Fruit fly (Drosophila melanogaster) whole organism, embryonic: ENCODE measurements around the gene Rbf2.

ENCODE experiments used
- Bgb ChIP-seq: fragments of 200-800 bp; sonication (Bioruptor generic); IDR thresholded peaks from 2 replicates; pipeline ENCODE4 v1.3.6; 2022; ENCODE audit warnings: missing biosample characterization, missing genetic modification characterization; ENCODE audit not compliant: partially characterized antibody
- CG10979 ChIP-seq: fragments of 200-800 bp; sonication (Bioruptor generic); optimal IDR thresholded peaks from 2 replicates; lab custom pipeline; 2018; ENCODE audit warnings: missing biosample characterization, mild to moderate bottlenecking, missing genetic modification characterization, moderate library complexity
- CG11456 ChIP-seq: fragments of 200-800 bp; sonication (Bioruptor generic); IDR thresholded peaks from 3 replicates; pipeline ENCODE4 v1.3.6; 2022; ENCODE audit warnings: missing biosample characterization, missing genetic modification characterization
- CG14441 ChIP-seq: fragments of 200-800 bp; sonication (Bioruptor generic); IDR thresholded peaks from 2 replicates; pipeline ENCODE4 v1.3.6; 2022; ENCODE audit warnings: missing biosample characterization, missing genetic modification characterization
- CG14860 ChIP-seq: fragments of 200-800 bp; sonication (Bioruptor generic); IDR thresholded peaks from 3 replicates; pipeline ENCODE4 v1.3.6; 2022; ENCODE audit warnings: missing biosample characterization, missing genetic modification characterization; ENCODE audit not compliant: partially characterized antibody
- CG15073 ChIP-seq: fragments of 200-800 bp; sonication (Bioruptor generic); optimal IDR thresholded peaks from 2 replicates; lab custom pipeline; 2016; ENCODE audit warnings: missing biosample characterization, missing genetic modification characterization
- CG1529 ChIP-seq: fragments of 200-800 bp; sonication (Bioruptor generic); optimal IDR thresholded peaks from 3 replicates; lab custom pipeline; 2018; ENCODE audit warnings: missing biosample characterization, missing genetic modification characterization
- CG15514 ChIP-seq: fragments of 200-800 bp; sonication (Bioruptor generic); optimal IDR thresholded peaks from 3 replicates; lab custom pipeline; 2017; ENCODE audit warnings: missing biosample characterization, missing genetic modification characterization, mild to moderate bottlenecking, moderate library complexity, missing genetic modification reagents
- CG17359 ChIP-seq: fragments of 200-800 bp; sonication (Bioruptor generic); optimal IDR thresholded peaks from 3 replicates; lab custom pipeline; 2018; ENCODE audit warnings: missing biosample characterization, mild to moderate bottlenecking, missing genetic modification characterization, moderate library complexity
- CG17829 ChIP-seq: fragments of 200-800 bp; optimal IDR thresholded peaks from 2 replicates; lab custom pipeline; 2019; ENCODE audit warnings: missing biosample characterization, mild to moderate bottlenecking, missing genetic modification characterization, moderate library complexity
- CG1832 ChIP-seq: fragments of 200-800 bp; sonication (Bioruptor generic); optimal IDR thresholded peaks from 2 replicates; lab custom pipeline; 2017; ENCODE audit warnings: missing biosample characterization, mild to moderate bottlenecking, missing genetic modification characterization, inconsistent platforms
- CG2875 ChIP-seq: fragments of 200-800 bp; sonication (Bioruptor generic); optimal IDR thresholded peaks from 2 replicates; lab custom pipeline; 2017; ENCODE audit warnings: missing biosample characterization, mild to moderate bottlenecking, missing genetic modification characterization, missing genetic modification reagents
- CG32767 ChIP-seq: fragments of 200-800 bp; sonication (Bioruptor generic); IDR thresholded peaks from 2 replicates; pipeline ENCODE4 v1.3.6; 2022; ENCODE audit warnings: missing biosample characterization, missing genetic modification characterization
- CG32772 ChIP-seq: fragments of 200-800 bp; sonication (Bioruptor generic); IDR thresholded peaks from 2 replicates; pipeline ENCODE4 v1.3.6; 2022; ENCODE audit warnings: missing biosample characterization, missing genetic modification characterization
- CG34224 ChIP-seq: fragments of 200-800 bp; sonication (Bioruptor generic); IDR thresholded peaks from 3 replicates; pipeline ENCODE4 v1.3.6; 2022; ENCODE audit warnings: missing biosample characterization, missing genetic modification characterization; ENCODE audit not compliant: partially characterized antibody
- CG34376 ChIP-seq: fragments of 200-800 bp; sonication (Bioruptor generic); optimal IDR thresholded peaks from 2 replicates; lab custom pipeline; 2018; ENCODE audit warnings: missing biosample characterization, mild to moderate bottlenecking, missing genetic modification characterization
- CG3726 ChIP-seq: fragments of 200-800 bp; sonication (Bioruptor generic); IDR thresholded peaks from 3 replicates; pipeline ENCODE4, ENCODE4 v1.3.6; 2022; ENCODE audit warnings: missing biosample characterization, missing genetic modification characterization
- CG4854 ChIP-seq: fragments of 200-800 bp; sonication (Bioruptor generic); optimal IDR thresholded peaks from 2 replicates; lab custom pipeline; 2016; ENCODE audit warnings: missing biosample characterization, missing genetic modification characterization, inconsistent platforms
- CG8944 ChIP-seq: fragments of 200-800 bp; sonication (Bioruptor generic); optimal IDR thresholded peaks from 3 replicates; lab custom pipeline; 2016; ENCODE audit warnings: missing biosample characterization, missing genetic modification characterization
- Dbx ChIP-seq: fragments of 200-800 bp; sonication (Bioruptor generic); IDR thresholded peaks from 3 replicates; pipeline ENCODE4 v1.3.6; 2022; ENCODE audit warnings: missing biosample characterization, missing genetic modification characterization
- Dek ChIP-seq: fragments of 200-800 bp; sonication (Bioruptor generic); optimal IDR thresholded peaks from 3 replicates; lab custom pipeline; 2019; ENCODE audit warnings: missing biosample characterization, mild to moderate bottlenecking, missing genetic modification characterization, moderate library complexity
- Fer3 ChIP-seq: fragments of 200-800 bp; sonication (Bioruptor generic); optimal IDR thresholded peaks from 2 replicates; lab custom pipeline; 2018; ENCODE audit warnings: missing biosample characterization, mild to moderate bottlenecking, missing genetic modification characterization, moderate library complexity
- Gug ChIP-seq: fragments of 200-800 bp; sonication (Bioruptor generic); IDR thresholded peaks from 4 replicates; pipeline ENCODE4 v1.3.6; 2022; ENCODE audit warnings: missing biosample characterization, missing genetic modification characterization
- HHEX ChIP-seq: fragments of 200-800 bp; sonication (Bioruptor generic); optimal IDR thresholded peaks from 3 replicates; lab custom pipeline; 2017; ENCODE audit warnings: missing biosample characterization, mild to moderate bottlenecking, missing genetic modification characterization, missing genetic modification reagents
- MTF-1 ChIP-seq: fragments of 200-800 bp; sonication (Bioruptor generic); optimal IDR thresholded peaks from 2 replicates; lab custom pipeline; 2018; ENCODE audit warnings: missing biosample characterization, mild to moderate bottlenecking, missing genetic modification characterization, borderline replicate concordance
- Mes4 ChIP-seq: fragments of 200-800 bp; sonication (Bioruptor generic); optimal IDR thresholded peaks from 2 replicates; lab custom pipeline; 2016; ENCODE audit warnings: missing biosample characterization, missing genetic modification characterization
- NC2α ChIP-seq: fragments of 200-800 bp; sonication (Bioruptor generic); optimal IDR thresholded peaks from 2 replicates; lab custom pipeline; 2016; ENCODE audit warnings: missing biosample characterization, missing genetic modification characterization
- Neu2 ChIP-seq: fragments of 200-800 bp; sonication (Bioruptor generic); optimal IDR thresholded peaks from 3 replicates; lab custom pipeline; 2016; ENCODE audit warnings: missing biosample characterization, missing genetic modification characterization, borderline replicate concordance
- Nf-YC ChIP-seq: fragments of 200-800 bp; optimal IDR thresholded peaks from 3 replicates; lab custom pipeline; 2019; ENCODE audit warnings: missing biosample characterization, mild to moderate bottlenecking, missing genetic modification characterization, moderate library complexity
- Usf ChIP-seq: fragments of 200-800 bp; sonication (Bioruptor generic); optimal IDR thresholded peaks from 2 replicates; lab custom pipeline; 2017; ENCODE audit warnings: missing genotype, missing biosample characterization, missing genetic modification characterization
- YL-1 ChIP-seq: fragments of 200-800 bp; sonication (Bioruptor generic); optimal IDR thresholded peaks from 3 replicates; lab custom pipeline; 2017; ENCODE audit warnings: missing biosample characterization, mild to moderate bottlenecking, missing genetic modification characterization
- amos ChIP-seq: fragments of 200-800 bp; sonication (Bioruptor generic); IDR thresholded peaks from 2 replicates; pipeline ENCODE4 v1.3.6; 2022; ENCODE audit warnings: missing biosample characterization, missing genetic modification characterization; ENCODE audit not compliant: partially characterized antibody
- btn ChIP-seq: fragments of 200-800 bp; sonication (Bioruptor generic); optimal IDR thresholded peaks from 2 replicates; lab custom pipeline; 2016; ENCODE audit warnings: missing biosample characterization, missing genetic modification characterization
- en ChIP-seq: fragments of 200-800 bp; sonication (Bioruptor generic); optimal IDR thresholded peaks from 2 replicates; lab custom pipeline; 2016; ENCODE audit warnings: missing biosample characterization, missing genetic modification characterization
- exex ChIP-seq: fragments of 200-800 bp; sonication (Bioruptor generic); optimal IDR thresholded peaks from 4 replicates; lab custom pipeline; 2018; ENCODE audit warnings: missing biosample characterization, mild to moderate bottlenecking, missing genetic modification characterization, moderate library complexity
- fd102C ChIP-seq: fragments of 200-800 bp; sonication (Bioruptor generic); optimal IDR thresholded peaks from 2 replicates; lab custom pipeline; 2018; ENCODE audit warnings: missing biosample characterization, mild to moderate bottlenecking, missing genetic modification characterization, moderate library complexity
- gsb ChIP-seq: fragments of 200-800 bp; sonication (Bioruptor generic); IDR thresholded peaks from 2 replicates; pipeline ENCODE4 v1.3.6; 2022; ENCODE audit warnings: missing biosample characterization, missing genetic modification characterization
- hkb ChIP-seq, 2 experiments: fragments of 200-800 bp in 1 of 2; fragments of >200 bp in 1 of 2; sonication (Bioruptor generic) in 1 of 2; IDR thresholded peaks in 1 of 2; optimal IDR thresholded peaks in 1 of 2; 2 replicates each; pipeline versions ENCODE4 v1.3.6 to Lab custom; 2017 to 2022; ENCODE audit warnings: missing biosample characterization in 1 of 2, missing genetic modification characterization in 1 of 2
- lbe ChIP-seq: fragments of 200-800 bp; sonication (Bioruptor generic); optimal IDR thresholded peaks from 2 replicates; lab custom pipeline; 2016; ENCODE audit warnings: missing biosample characterization, mild to moderate bottlenecking, missing genetic modification characterization
- org-1 ChIP-seq: fragments of 200-800 bp; sonication (Bioruptor generic); optimal IDR thresholded peaks from 2 replicates; lab custom pipeline; 2017; ENCODE audit warnings: missing biosample characterization, missing genetic modification characterization
- otp ChIP-seq: fragments of 200-800 bp; sonication (Bioruptor generic); IDR thresholded peaks from 3 replicates; pipeline ENCODE4, ENCODE4 v1.3.6; 2022; ENCODE audit warnings: missing biosample characterization, missing genetic modification characterization
- p53 ChIP-seq: fragments of 200-800 bp; sonication (Bioruptor generic); optimal IDR thresholded peaks from 2 replicates; lab custom pipeline; 2016; ENCODE audit warnings: missing biosample characterization, missing genetic modification characterization
- prd ChIP-seq, 3 experiments: fragments of >200 bp in 2 of 3; fragments of 200-800 bp in 1 of 3; sonication (Bioruptor generic) in 1 of 3; optimal IDR thresholded peaks in 2 of 3; IDR thresholded peaks in 1 of 3; 2 replicates in 2 of 3; 3 replicates in 1 of 3; pipeline versions ENCODE4 v1.3.6 to Lab custom; 2017 to 2022; ENCODE audit warnings: missing biosample characterization in 1 of 3, missing genetic modification characterization in 1 of 3
- psq ChIP-seq: fragments of 200-800 bp; sonication (Bioruptor generic); optimal IDR thresholded peaks from 2 replicates; lab custom pipeline; 2017; ENCODE audit warnings: missing biosample characterization, missing genetic modification characterization
- pum ChIP-seq: fragments of 200-800 bp; sonication (Bioruptor generic); optimal IDR thresholded peaks from 2 replicates; lab custom pipeline; 2016; ENCODE audit warnings: missing biosample characterization, missing genetic modification characterization
- seq ChIP-seq: fragments of 200-800 bp; sonication (Bioruptor generic); IDR thresholded peaks from 2 replicates; pipeline ENCODE4 v1.3.6; 2022; ENCODE audit warnings: missing biosample characterization, missing genetic modification characterization
- shn ChIP-seq: fragments of 200-800 bp; sonication (Bioruptor generic); optimal IDR thresholded peaks from 3 replicates; lab custom pipeline; 2016; ENCODE audit warnings: missing biosample characterization, missing genetic modification characterization
- sim ChIP-seq: fragments of 200-800 bp; sonication (Bioruptor generic); IDR thresholded peaks from 2 replicates; pipeline ENCODE4 v1.3.6; 2022; ENCODE audit warnings: missing biosample characterization, missing genetic modification characterization
- sqz ChIP-seq: fragments of 200-800 bp; sonication (Bioruptor generic); optimal IDR thresholded peaks from 3 replicates; lab custom pipeline; 2018; ENCODE audit warnings: missing biosample characterization, mild to moderate bottlenecking, missing genetic modification characterization
- zen2 ChIP-seq: fragments of 200-800 bp; sonication (Bioruptor generic); IDR thresholded peaks from 3 replicates; pipeline ENCODE4 v1.3.6; 2022; ENCODE audit warnings: missing biosample characterization, missing genetic modification characterization; ENCODE audit not compliant: partially characterized antibody

Rbf2 gene

DNA sequence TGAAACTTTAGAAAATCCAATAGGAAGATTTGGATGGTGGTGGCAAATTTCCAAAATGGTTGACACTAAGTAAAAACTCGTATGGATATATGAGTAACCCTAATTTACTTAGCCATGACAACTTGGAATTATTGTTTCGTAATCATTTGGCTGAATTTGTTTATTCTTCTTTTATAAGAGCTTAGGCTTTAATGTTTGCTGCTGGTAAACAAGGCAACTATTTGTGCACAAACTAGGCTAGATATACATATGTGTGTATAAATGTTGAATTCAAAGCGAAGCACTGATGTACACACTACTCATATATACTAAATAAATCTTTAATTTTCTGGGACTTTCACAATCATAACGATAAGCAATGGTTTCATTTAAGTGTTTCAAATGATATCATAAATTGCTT lies 40.7 kb downstream of the Rbf2 start:
- TF ChIP-seq psq (no peak), Bgb (GFP tag; lab: Robert Waterston, UW) (no peak), MTF-1 (GFP tag; lab: Kevin White, UChicago) (peak; percentile 75), CG34224 (GFP tag; lab: Robert Waterston, UW) (no peak), CG4854 (GFP tag; lab: Kevin White, UChicago) (peak; percentile 28), seq (no peak), zen2 (GFP tag; lab: Robert Waterston, UW) (no peak), Fer3 (tag; lab: Kevin White, UChicago) (peak; percentile 51), prd (optimal IDR thresholded peaks at IDR 0.05; lab: Kevin White, UChicago) (no peak), prd (GFP tag; IDR thresholded peaks at IDR 0.05; lab: Robert Waterston, UW) (no peak), CG34376 (GFP tag; lab: Kevin White, UChicago) (no peak), shn (GFP tag; lab: Kevin White, UChicago) (no peak), org-1 (GFP tag; lab: Kevin White, UChicago) (peak; percentile 42), CG32767 (GFP tag; lab: Robert Waterston, UW) (no peak), CG8944 (GFP tag; lab: Kevin White, UChicago) (no peak), lbe (GFP tag; lab: Kevin White, UChicago) (no peak), btn (GFP tag; lab: Kevin White, UChicago) (no peak), Nf-YC (tag; lab: Kevin White, UChicago) (no peak), CG1832 (GFP tag; lab: Kevin White, UChicago) (no peak), sqz (peak; percentile 53), CG15514 (GFP tag; lab: Kevin White, UChicago) (peak; percentile 18), amos (GFP tag; lab: Robert Waterston, UW) (no peak), fd102C (no peak), CG11456 (no peak), Neu2 (GFP tag; lab: Kevin White, UChicago) (no peak), sim (no peak), Usf (no peak), pum (GFP tag; lab: Kevin White, UChicago) (no peak), CG17359 (tag; lab: Kevin White, UChicago) (peak; percentile 74), otp (GFP tag; lab: Robert Waterston, UW) (no peak), p53 (no peak), CG1529 (peak; percentile 37), CG2875 (GFP tag; lab: Kevin White, UChicago) (peak; percentile 75), YL-1 (GFP tag; lab: Kevin White, UChicago) (no peak), Dek (tag; lab: Kevin White, UChicago) (peak; percentile 10), Mes4 (GFP tag; lab: Kevin White, UChicago) (no peak), en (no peak), CG3726 (GFP tag; lab: Robert Waterston, UW) (no peak), CG14860 (GFP tag; lab: Robert Waterston, UW) (no peak), CG10979 (tag; lab: Kevin White, UChicago) (no peak), CG17829 (tag; lab: Kevin White, UChicago) (peak; percentile 0), CG14441 (GFP tag; lab: Robert Waterston, UW) (no peak), CG32772 (GFP tag; lab: Robert Waterston, UW) (no peak), gsb (no peak), HHEX (GFP tag; lab: Kevin White, UChicago) (peak; percentile 56), CG15073 (no peak), Gug (no peak), exex (no peak), hkb (optimal IDR thresholded peaks at IDR 0.05; lab: Kevin White, UChicago) (no peak), hkb (GFP tag; IDR thresholded peaks at IDR 0.05; lab: Robert Waterston, UW) (no peak), NC2α (no peak), Dbx (GFP tag; lab: Robert Waterston, UW) (no peak)
